Worm (Caenorhabditis elegans): ENCODE results near the gene cyp-13A2.

Gene cyp-13A2

DNA sequence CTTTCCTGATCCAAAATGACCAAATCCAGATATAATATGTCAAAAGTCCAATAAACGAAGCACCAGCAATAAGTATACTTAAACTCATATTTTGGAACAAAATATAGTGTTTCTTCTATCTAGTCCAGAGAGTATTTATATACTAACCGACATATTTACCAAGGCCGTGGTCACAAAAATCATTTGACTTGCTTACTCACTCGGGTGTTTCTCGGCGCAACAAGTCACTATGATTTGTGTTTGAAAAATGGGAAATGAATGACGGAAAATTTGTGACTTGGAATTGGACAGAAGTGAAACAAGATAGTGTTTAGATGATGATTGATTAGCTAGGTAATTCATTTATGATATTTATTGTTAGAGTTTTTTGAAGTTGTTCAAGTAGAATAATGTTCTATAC lies 12.8 kb upstream of the cyp-13A2 start, which contains the start of gene cyp-13A5:
TSS of gene cyp-13A5 (minus strand) at position 112 of the 400 bp plus-strand sequence.
- TF ChIP-seq npax-4 (tag; optimal IDR thresholded peaks at IDR 0.05), result no peak
- no peak for TF ChIP-seq pha-2 (tag; optimal IDR thresholded peaks at IDR 0.05)
- TF ChIP-seq unc-42 (tag; optimal IDR thresholded peaks at IDR 0.05), result no peak
- TF ChIP-seq lin-11 (tag; optimal IDR thresholded peaks at IDR 0.05), result no peak
- no peak for TF ChIP-seq sdc-2 (tag; optimal IDR thresholded peaks at IDR 0.05)
- no peak for TF ChIP-seq madf-2 (tag; optimal IDR thresholded peaks at IDR 0.05)
- no peak for TF ChIP-seq K02D7.2 (tag; optimal IDR thresholded peaks at IDR 0.05)
- no peak for TF ChIP-seq ceh-19 (GFP tag; optimal IDR thresholded peaks at IDR 0.05)
- no peak for TF ChIP-seq ttx-3 (tag; optimal IDR thresholded peaks at IDR 0.05)
- no peak for TF ChIP-seq pqm-1 (tag; optimal IDR thresholded peaks at IDR 0.05)
- TF ChIP-seq unc-3 (GFP tag; conservative IDR thresholded peaks at IDR 0.05), result no peak
- TF ChIP-seq unc-3 (tag; optimal IDR thresholded peaks at IDR 0.05), result no peak
- no peak for TF ChIP-seq ceh-9 (tag; optimal IDR thresholded peaks at IDR 0.05)
- no peak for TF ChIP-seq nhr-11 (tag; optimal IDR thresholded peaks at IDR 0.05)

- TF ChIP-seq hlh-30 (tag; optimal IDR thresholded peaks at IDR 0.05; ENCODE audit: insufficient read depth) (no peak), elt-2 (tag; optimal IDR thresholded peaks at IDR 0.05) (no peak), dmd-4 (tag; optimal IDR thresholded peaks at IDR 0.05; ENCODE audit: borderline replicate concordance) (no peak), hlh-13 (GFP tag; optimal IDR thresholded peaks at IDR 0.05) (no peak), ceh-2 (tag; optimal IDR thresholded peaks at IDR 0.05) (no peak), ama-1 (optimal IDR thresholded peaks at IDR 0.05) (no peak), elt-4 (tag; optimal IDR thresholded peaks at IDR 0.05) (no peak), C38D4.7 (GFP tag; optimal IDR thresholded peaks at IDR 0.05) (no peak), ets-4 (tag; optimal IDR thresholded peaks at IDR 0.05) (no peak), pha-4 (tag; optimal IDR thresholded peaks at IDR 0.05) (no peak), fkh-6 (tag; optimal IDR thresholded peaks at IDR 0.05) (no peak), lin-11 (tag; optimal IDR thresholded peaks at IDR 0.05) (no peak), sdc-2 (tag; optimal IDR thresholded peaks at IDR 0.05) (no peak), ceh-14 (tag; optimal IDR thresholded peaks at IDR 0.05) (no peak), ceh-24 (tag; optimal IDR thresholded peaks at IDR 0.05) (no peak), che-1 (tag; optimal IDR thresholded peaks at IDR 0.05) (no peak), nfya-1 (tag; optimal IDR thresholded peaks at IDR 0.05) (no peak), T23F11.4 (GFP tag; optimal IDR thresholded peaks at IDR 0.05) (no peak), ztf-16 (tag; optimal IDR thresholded peaks at IDR 0.05) (no peak), unc-86 (tag; optimal IDR thresholded peaks at IDR 0.05) (no peak)
These were observed 10.2 kb upstream of the cyp-13A2 start, which contains the start of gene cyp-13A4 for ce11 chrII:9797664-9798063. Gene cyp-13A4 (minus strand): TSS chrII:9797740.

ce11 chrII:9793197-9793596 lies 5.8 kb upstream of the cyp-13A2 start, which contains the start of gene cyp-13A3:
Gene cyp-13A3 (minus strand): TSS chrII:9793297.
- TF ChIP-seq pros-1 (tag; optimal IDR thresholded peaks at IDR 0.05), result no peak
- TF ChIP-seq pag-3 (tag; optimal IDR thresholded peaks at IDR 0.05; ENCODE audit: borderline replicate concordance), result no peak
- no peak for TF ChIP-seq pqm-1 (tag; optimal IDR thresholded peaks at IDR 0.05)
- TF ChIP-seq C08G9.2 (tag; optimal IDR thresholded peaks at IDR 0.05), result no peak

ce11 chrII:9791185-9791584 lies 3.8 kb upstream of the cyp-13A2 start:
- TF ChIP-seq fkh-10 (GFP tag; optimal IDR thresholded peaks at IDR 0.05), result no peak
- no peak for TF ChIP-seq ceh-19 (GFP tag; optimal IDR thresholded peaks at IDR 0.05)
- no peak for TF ChIP-seq eyg-1 (tag; optimal IDR thresholded peaks at IDR 0.05)
- TF ChIP-seq ceh-2 (tag; optimal IDR thresholded peaks at IDR 0.05), result no peak
- TF ChIP-seq npax-4 (tag; optimal IDR thresholded peaks at IDR 0.05), result no peak
- TF ChIP-seq tbx-7 (tag; optimal IDR thresholded peaks at IDR 0.05), result no peak
- peak; percentile 86 for TF ChIP-seq elt-2 (tag; optimal IDR thresholded peaks at IDR 0.05)
- no peak for TF ChIP-seq pha-2 (tag; optimal IDR thresholded peaks at IDR 0.05)

Measured in whole organism, late embryonic.